Worm (Caenorhabditis elegans) whole organism, L1 larva: ENCODE data around the gene C07D10.5.

Experiments used
- C04F5.9 ChIP-seq: sonication (generic microtip); optimal IDR thresholded peaks from 2 replicates; lab custom pipeline; 2016; ENCODE audit warnings: missing genetic modification characterization, missing compliant biosample characterization
- C16A3.4 ChIP-seq: fragments of 150-350 bp; optimal IDR thresholded peaks from 2 replicates; lab custom pipeline; 2014; ENCODE audit warnings: missing biosample characterization, missing genetic modification characterization
- C34B4.2 ChIP-seq: sonication (generic microtip); optimal IDR thresholded peaks from 2 replicates; lab custom pipeline; 2017; ENCODE audit warnings: mild to moderate bottlenecking, missing genetic modification characterization, missing compliant biosample characterization
- F16B12.6 ChIP-seq: fragments of 150-350 bp; optimal IDR thresholded peaks from 2 replicates; lab custom pipeline; 2014; ENCODE audit warnings: missing biosample characterization, missing genetic modification characterization
- Y116A8C.19 ChIP-seq: sonication (generic microtip); optimal IDR thresholded peaks from 2 replicates; lab custom pipeline; 2016; ENCODE audit warnings: missing compliant biosample characterization, missing genetic modification characterization, borderline replicate concordance
- aha-1 ChIP-seq: fragments of 150-350 bp; optimal IDR thresholded peaks from 2 replicates; lab custom pipeline; 2014; ENCODE audit warnings: missing biosample characterization, missing genetic modification characterization
- ceh-63 ChIP-seq: fragments of 200-800 bp; sonication (Bioruptor generic); optimal IDR thresholded peaks from 2 replicates; lab custom pipeline; 2018; ENCODE audit warnings: mild to moderate bottlenecking, missing genetic modification characterization, missing compliant biosample characterization
- ceh-8 ChIP-seq: fragments of 200-800 bp; sonication (Bioruptor generic); optimal IDR thresholded peaks from 2 replicates; lab custom pipeline; 2018; ENCODE audit warnings: mild to moderate bottlenecking, missing genetic modification characterization, moderate library complexity, missing compliant biosample characterization
- ceh-82 ChIP-seq, 3 experiments: fragments of 150-350 bp in 1 of 3; sonication (generic microtip) in 2 of 3; optimal IDR thresholded peaks; 2 replicates each; lab custom pipeline; 2014 to 2017; ENCODE audit warnings: missing biosample characterization in 3 of 3, missing genetic modification characterization in 3 of 3
- ceh-90 ChIP-seq: sonication (generic microtip); optimal IDR thresholded peaks from 2 replicates; lab custom pipeline; 2016; ENCODE audit warnings: missing genetic modification characterization, missing compliant biosample characterization
- ces-1 ChIP-seq: fragments of 150-350 bp; optimal IDR thresholded peaks from 2 replicates; lab custom pipeline; 2014; ENCODE audit warnings: missing biosample characterization, missing genetic modification reagents, missing genetic modification characterization
- dpl-1 ChIP-seq, 3 experiments: fragments of 150-350 bp in 2 of 3; sonication (generic microtip) in 1 of 3; optimal IDR thresholded peaks; 2 replicates each; lab custom pipeline; 2014 to 2017; ENCODE audit warnings: missing biosample characterization in 3 of 3, missing genetic modification characterization in 3 of 3, missing genetic modification reagents in 3 of 3
- dsc-1 ChIP-seq: sonication (generic microtip); optimal IDR thresholded peaks from 2 replicates; lab custom pipeline; 2016; ENCODE audit warnings: mild to moderate bottlenecking, missing genetic modification characterization, missing compliant biosample characterization
- efl-3 ChIP-seq: fragments of 200-800 bp; sonication (Bioruptor generic); optimal IDR thresholded peaks from 2 replicates; lab custom pipeline; 2018; ENCODE audit warnings: mild to moderate bottlenecking, missing genetic modification characterization, missing compliant biosample characterization
- egl-13 ChIP-seq: sonication (generic microtip); optimal IDR thresholded peaks from 2 replicates; lab custom pipeline; 2016; ENCODE audit warnings: missing genotype, missing genetic modification reagents, missing genetic modification characterization, missing compliant biosample characterization
- fkh-10 ChIP-seq: sonication (generic microtip); optimal IDR thresholded peaks from 2 replicates; lab custom pipeline; 2017; ENCODE audit warnings: missing biosample characterization, missing genetic modification reagents, missing genetic modification characterization
- fos-1 ChIP-seq: fragments of 150-350 bp; optimal IDR thresholded peaks from 2 replicates; lab custom pipeline; 2014; ENCODE audit warnings: missing biosample characterization, missing genetic modification characterization
- grh-1 ChIP-seq: fragments of 200-800 bp; sonication (Bioruptor generic); IDR thresholded peaks from 2 replicates; pipeline ENCODE4 v1.3.6; 2022; ENCODE audit warnings: missing genetic modification reagents, missing genetic modification characterization, missing compliant biosample characterization
- hlh-4 ChIP-seq: sonication (generic microtip); optimal IDR thresholded peaks from 2 replicates; lab custom pipeline; 2016; ENCODE audit warnings: mild to moderate bottlenecking, missing genetic modification characterization, missing compliant biosample characterization
- jun-1 ChIP-seq: fragments of 150-350 bp; optimal IDR thresholded peaks from 2 replicates; lab custom pipeline; 2014; ENCODE audit warnings: missing biosample characterization, missing genetic modification reagents, missing genetic modification characterization
- lir-3 ChIP-seq: sonication (generic microtip); optimal IDR thresholded peaks from 2 replicates; lab custom pipeline; 2016; ENCODE audit warnings: mild to moderate bottlenecking, missing genetic modification characterization, moderate library complexity, missing compliant biosample characterization; ENCODE audit not compliant: poor library complexity
- lsy-2 ChIP-seq, 2 experiments: fragments of 150-350 bp; optimal IDR thresholded peaks; 2 replicates each; lab custom pipeline; 2014; ENCODE audit warnings: missing biosample characterization in 2 of 2, missing genetic modification characterization in 2 of 2
- mdl-1 ChIP-seq, 2 experiments: fragments of 150-350 bp; optimal IDR thresholded peaks; 2 replicates each; lab custom pipeline; 2014 to 2017; ENCODE audit warnings: missing biosample characterization in 2 of 2, missing genetic modification characterization in 2 of 2, inconsistent platforms in 1 of 2
- mep-1 ChIP-seq: fragments of 150-350 bp; optimal IDR thresholded peaks from 2 replicates; lab custom pipeline; 2014; ENCODE audit warnings: missing biosample characterization, missing genetic modification characterization
- nhr-11 ChIP-seq: fragments of 150-350 bp; optimal IDR thresholded peaks from 2 replicates; lab custom pipeline; 2014; ENCODE audit warnings: missing biosample characterization, missing genetic modification characterization
- nhr-19 ChIP-seq: fragments of 200-800 bp; sonication (Bioruptor generic); conservative IDR thresholded peaks from 2 replicates; pipeline ENCODE4 v1.3.6; 2022; ENCODE audit warnings: missing genetic modification characterization, missing compliant biosample characterization
- nhr-20 ChIP-seq: sonication (generic microtip); optimal IDR thresholded peaks from 2 replicates; lab custom pipeline; 2016; ENCODE audit warnings: mild to moderate bottlenecking, missing genetic modification characterization, missing compliant biosample characterization
- nhr-237 ChIP-seq: fragments of 150-350 bp; optimal IDR thresholded peaks from 2 replicates; lab custom pipeline; 2014; ENCODE audit warnings: missing biosample characterization, missing genetic modification characterization
- nhr-28 ChIP-seq: fragments of 150-350 bp; optimal IDR thresholded peaks from 2 replicates; lab custom pipeline; 2014; ENCODE audit warnings: missing biosample characterization, missing genetic modification characterization
- nhr-47 ChIP-seq: sonication (generic microtip); optimal IDR thresholded peaks from 2 replicates; lab custom pipeline; 2016; ENCODE audit warnings: mild to moderate bottlenecking, missing genetic modification characterization, moderate library complexity, missing compliant biosample characterization
- nhr-71 ChIP-seq: sonication (generic microtip); optimal IDR thresholded peaks from 2 replicates; lab custom pipeline; 2016; ENCODE audit warnings: mild to moderate bottlenecking, missing genetic modification characterization, moderate library complexity, missing compliant biosample characterization
- nhr-76 ChIP-seq: sonication (generic microtip); optimal IDR thresholded peaks from 2 replicates; lab custom pipeline; 2017; ENCODE audit warnings: missing biosample characterization, missing genetic modification characterization
- pag-3 ChIP-seq: sonication (generic microtip); optimal IDR thresholded peaks from 2 replicates; lab custom pipeline; 2017; ENCODE audit warnings: missing genetic modification characterization, mild to moderate bottlenecking, missing compliant biosample characterization, antibody characterized with exemption, borderline replicate concordance; ENCODE audit not compliant: insufficient read depth
- rnt-1 ChIP-seq: sonication (generic microtip); optimal IDR thresholded peaks from 2 replicates; lab custom pipeline; 2016; ENCODE audit warnings: mild to moderate bottlenecking, missing genetic modification characterization, moderate library complexity, missing compliant biosample characterization
- snu-23 ChIP-seq: sonication (generic microtip); optimal IDR thresholded peaks from 2 replicates; lab custom pipeline; 2016; ENCODE audit warnings: missing genetic modification characterization, missing compliant biosample characterization
- sox-4 ChIP-seq: sonication (generic microtip); optimal IDR thresholded peaks from 2 replicates; lab custom pipeline; 2016; ENCODE audit warnings: missing genetic modification characterization, missing compliant biosample characterization
- sup-37 ChIP-seq: fragments of 200-800 bp; sonication (Bioruptor generic); optimal IDR thresholded peaks from 2 replicates; lab custom pipeline; 2018; ENCODE audit warnings: mild to moderate bottlenecking, missing genetic modification characterization, missing compliant biosample characterization
- swsn-7 ChIP-seq: sonication (generic microtip); optimal IDR thresholded peaks from 2 replicates; lab custom pipeline; 2016; ENCODE audit warnings: missing genetic modification characterization, missing compliant biosample characterization
- tlp-1 ChIP-seq: fragments of 150-350 bp; optimal IDR thresholded peaks from 2 replicates; lab custom pipeline; 2014; ENCODE audit warnings: missing biosample characterization, missing genetic modification characterization
- unc-30 ChIP-seq: sonication (generic microtip); optimal IDR thresholded peaks from 2 replicates; lab custom pipeline; 2017; ENCODE audit warnings: missing biosample characterization, missing genetic modification characterization
- unc-62 ChIP-seq: fragments of 150-350 bp; optimal IDR thresholded peaks from 2 replicates; lab custom pipeline; 2014; ENCODE audit warnings: missing biosample characterization, missing genetic modification reagents, missing genetic modification characterization
- unc-86 ChIP-seq: sonication (generic microtip); optimal IDR thresholded peaks from 2 replicates; lab custom pipeline; 2016; ENCODE audit warnings: missing genetic modification characterization, missing compliant biosample characterization
- xbp-1 ChIP-seq: sonication (generic microtip); optimal IDR thresholded peaks from 2 replicates; lab custom pipeline; 2016; ENCODE audit warnings: missing genetic modification characterization, missing compliant biosample characterization
- zag-1 ChIP-seq: fragments of 150-350 bp; optimal IDR thresholded peaks from 2 replicates; lab custom pipeline; 2014; ENCODE audit warnings: missing biosample characterization, missing genetic modification characterization
- ztf-11 ChIP-seq, 2 experiments: sonication (generic microtip); optimal IDR thresholded peaks; 2 replicates each; lab custom pipeline; 2016 to 2017; ENCODE audit warnings: missing genetic modification characterization in 2 of 2, missing biosample characterization in 1 of 2, missing compliant biosample characterization in 1 of 2
- ztf-4 ChIP-seq: fragments of 150-350 bp; optimal IDR thresholded peaks from 2 replicates; lab custom pipeline; 2014; ENCODE audit warnings: missing biosample characterization, missing genetic modification characterization

Gene C07D10.5

DNA sequence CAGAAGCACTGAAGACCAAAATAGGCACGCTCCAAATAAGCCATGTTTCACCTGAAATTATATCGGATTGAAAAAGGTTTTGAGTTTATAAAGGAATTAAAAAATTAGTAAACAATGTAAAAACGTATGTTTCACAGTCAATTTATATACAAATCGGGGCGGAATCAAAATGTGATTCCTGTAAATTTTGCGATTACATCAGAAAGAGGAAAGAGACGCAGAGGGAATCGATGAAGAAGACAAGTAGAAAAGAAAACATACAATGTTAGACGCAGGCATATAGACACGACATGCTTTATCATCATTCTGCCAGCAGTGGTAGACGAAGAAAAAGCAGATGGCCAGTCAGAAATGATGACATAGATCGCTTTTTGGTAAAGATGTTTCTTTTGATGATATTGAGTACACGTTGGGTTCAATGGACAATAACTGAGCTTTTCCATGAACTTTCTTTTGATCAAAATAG is 17.3 kb upstream of the C07D10.5 start, which contains the start of gene msra-1 (continued):
- TF ChIP-seq nhr-11 (tag; lab: Kevin White, UChicago), result no peak
- TF ChIP-seq nhr-28 (tag; lab: Kevin White, UChicago), result no peak
- TF ChIP-seq unc-86 (tag; lab: Kevin White, UChicago), result no peak
- no peak for TF ChIP-seq grh-1 (GFP tag; lab: Robert Waterston, UW)
- TF ChIP-seq mep-1 (tag; lab: Kevin White, UChicago), result peak; percentile 50
- TF ChIP-seq snu-23 (GFP tag; lab: Kevin White, UChicago), result peak; percentile 48
- TF ChIP-seq lsy-2 (tag; optimal IDR thresholded peaks at IDR 0.05; lab: Kevin White, UChicago), result peak; percentile 14 to 57
- no peak for TF ChIP-seq F16B12.6 (tag; lab: Kevin White, UChicago)
- TF ChIP-seq ceh-90 (tag; lab: Kevin White, UChicago), result no peak
- TF ChIP-seq nhr-71 (tag; lab: Kevin White, UChicago), result peak; percentile 47
- TF ChIP-seq fos-1 (tag; lab: Kevin White, UChicago), result no peak
- no peak for TF ChIP-seq ceh-8 (GFP tag; lab: Kevin White, UChicago)
- no peak for TF ChIP-seq nhr-47 (tag; lab: Kevin White, UChicago)
- no peak for TF ChIP-seq zag-1
- TF ChIP-seq sox-4 (tag; lab: Kevin White, UChicago), result no peak
- peak; percentile 40 for TF ChIP-seq rnt-1
- TF ChIP-seq ztf-11 (tag; optimal IDR thresholded peaks at IDR 0.05; lab: Kevin White, UChicago), result no peak
- peak; percentile 36 for TF ChIP-seq nhr-20 (tag; lab: Kevin White, UChicago)
- TF ChIP-seq xbp-1 (tag; lab: Kevin White, UChicago), result peak; percentile 21
- no peak for TF ChIP-seq swsn-7 (tag; lab: Kevin White, UChicago)
- no peak for TF ChIP-seq nhr-19
- no peak for TF ChIP-seq ceh-63
- no peak for TF ChIP-seq unc-30 (tag; lab: Kevin White, UChicago)
- TF ChIP-seq hlh-4, result no peak
- TF ChIP-seq pag-3 (tag; lab: Kevin White, UChicago), result peak; percentile 9
- no peak for TF ChIP-seq unc-62 (GFP tag; lab: Kevin White, UChicago)
- TF ChIP-seq mdl-1 (tag; optimal IDR thresholded peaks at IDR 0.05; lab: Kevin White, UChicago), result no peak
- no peak for TF ChIP-seq sup-37 (GFP tag; lab: Kevin White, UChicago)
- no peak for TF ChIP-seq efl-3 (GFP tag; lab: Kevin White, UChicago)
- no peak for TF ChIP-seq aha-1
- no peak for TF ChIP-seq C04F5.9 (tag; lab: Kevin White, UChicago)
- no peak for TF ChIP-seq C34B4.2 (tag; lab: Kevin White, UChicago)
- TF ChIP-seq lir-3 (tag; lab: Kevin White, UChicago), result peak; percentile 32
- TF ChIP-seq nhr-76, result no peak
- TF ChIP-seq, all 84 proteins: peak for 16

DNA sequence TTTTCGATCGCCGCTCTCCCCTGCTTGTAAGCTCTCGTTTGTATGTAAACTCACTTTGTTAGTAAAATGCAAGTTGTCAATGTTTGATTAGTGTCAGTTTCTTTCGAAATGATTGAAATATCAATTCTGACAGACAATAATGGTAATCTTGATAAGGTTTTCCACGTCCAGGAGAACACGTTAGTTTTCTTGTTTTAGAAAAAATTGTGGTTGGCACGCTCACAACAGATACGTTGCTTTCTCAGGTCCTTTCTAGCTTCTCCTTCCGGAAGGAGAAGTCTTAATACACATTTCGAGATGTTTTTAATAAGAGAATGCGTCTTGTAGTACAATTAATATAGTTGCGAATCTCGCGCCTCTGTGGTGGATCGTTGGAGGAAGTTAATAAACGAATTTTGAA is 12.6 kb upstream of the C07D10.5 start, which contains the start of gene F43E2.6:
F43E2.6 (minus strand) TSS at position 101 of the 400 bp plus-strand sequence.
- TF ChIP-seq egl-13 (tag; lab: Kevin White, UChicago), result no peak
- no peak for TF ChIP-seq nhr-237 (tag; lab: Kevin White, UChicago)
- no peak for TF ChIP-seq unc-86 (tag; lab: Kevin White, UChicago)
- no peak for TF ChIP-seq ces-1
- no peak for TF ChIP-seq dpl-1 (GFP tag; optimal IDR thresholded peaks at IDR 0.05; lab: Kevin White, UChicago)
- TF ChIP-seq xbp-1 (tag; lab: Kevin White, UChicago), result no peak
- no peak for TF ChIP-seq lsy-2 (tag; optimal IDR thresholded peaks at IDR 0.05; lab: Kevin White, UChicago)
- TF ChIP-seq nhr-71 (tag; lab: Kevin White, UChicago), result no peak
- TF ChIP-seq fkh-10, result no peak
- TF ChIP-seq ztf-4, result no peak
- no peak for TF ChIP-seq C16A3.4 (tag; lab: Kevin White, UChicago)
- no peak for TF ChIP-seq lir-3 (tag; lab: Kevin White, UChicago)
- TF ChIP-seq Y116A8C.19, result no peak
- TF ChIP-seq unc-62 (GFP tag; lab: Kevin White, UChicago), result no peak
- TF ChIP-seq dsc-1, result no peak
- TF ChIP-seq tlp-1 (tag; lab: Kevin White, UChicago), result no peak
- TF ChIP-seq jun-1 (tag; lab: Kevin White, UChicago), result no peak
- TF ChIP-seq ceh-82 (tag; optimal IDR thresholded peaks at IDR 0.05; lab: Kevin White, UChicago), result no peak
- TF ChIP-seq ceh-90 (tag; lab: Kevin White, UChicago), result no peak
- TF ChIP-seq, all 84 proteins: peak for 0
